Fruit fly (Drosophila melanogaster): ENCODE results near the gene Tbh.

- no peak for TF ChIP-seq CG8478 (optimal IDR thresholded peaks at IDR 0.05)
- TF ChIP-seq CTCF (optimal IDR thresholded peaks at IDR 0.05), result no peak
Measured at dm6 chrX:7973325-7973954, 22.1 kb upstream of the Tbh start.

Measured in S2 (cell line).